Fruit fly (Drosophila melanogaster) whole organism, embryonic: ENCODE measurements around the gene CG14669.

Source experiments
- ATbp ChIP-seq: fragments of 200-800 bp; sonication (Bioruptor generic); optimal IDR thresholded peaks from 2 replicates; lab custom pipeline; 2017; ENCODE audit warnings: missing biosample characterization, mild to moderate bottlenecking, missing genetic modification characterization, missing genetic modification reagents
- B-H2 ChIP-seq: fragments of 200-800 bp; sonication (Bioruptor generic); optimal IDR thresholded peaks from 2 replicates; lab custom pipeline; 2018; ENCODE audit warnings: missing biosample characterization, mild to moderate bottlenecking, missing genetic modification characterization
- Bgb ChIP-seq: fragments of 200-800 bp; sonication (Bioruptor generic); IDR thresholded peaks from 2 replicates; pipeline ENCODE4 v1.3.6; 2022; ENCODE audit warnings: missing biosample characterization, missing genetic modification characterization; ENCODE audit not compliant: partially characterized antibody
- CG10321 ChIP-seq: fragments of 200-800 bp; sonication (Bioruptor generic); IDR thresholded peaks from 2 replicates; pipeline ENCODE4 v1.3.6; 2022; ENCODE audit warnings: missing biosample characterization, missing genetic modification characterization
- CG12744 ChIP-seq: fragments of 200-800 bp; sonication (Bioruptor generic); optimal IDR thresholded peaks from 2 replicates; lab custom pipeline; 2016; ENCODE audit warnings: missing biosample characterization, missing genetic modification characterization
- CG12769 ChIP-seq: fragments of 200-800 bp; sonication (Bioruptor generic); optimal IDR thresholded peaks from 2 replicates; lab custom pipeline; 2019; ENCODE audit warnings: missing biosample characterization, mild to moderate bottlenecking, missing genetic modification characterization, moderate library complexity
- CG13296 ChIP-seq: fragments of 200-800 bp; sonication (Bioruptor generic); optimal IDR thresholded peaks from 3 replicates; lab custom pipeline; 2018; ENCODE audit warnings: missing biosample characterization, mild to moderate bottlenecking, missing genetic modification characterization
- CG13894 ChIP-seq: fragments of 200-800 bp; sonication (Bioruptor generic); optimal IDR thresholded peaks from 3 replicates; lab custom pipeline; 2018; ENCODE audit warnings: missing biosample characterization, mild to moderate bottlenecking, missing genetic modification characterization, moderate library complexity
- CG14441 ChIP-seq: fragments of 200-800 bp; sonication (Bioruptor generic); IDR thresholded peaks from 2 replicates; pipeline ENCODE4 v1.3.6; 2022; ENCODE audit warnings: missing biosample characterization, missing genetic modification characterization
- CG31441 ChIP-seq: fragments of 200-800 bp; sonication (Bioruptor generic); IDR thresholded peaks from 2 replicates; pipeline ENCODE4 v1.3.6; 2022; ENCODE audit warnings: missing biosample characterization, missing genetic modification characterization
- CG4360 ChIP-seq: fragments of 200-800 bp; sonication (Bioruptor generic); IDR thresholded peaks from 2 replicates; pipeline ENCODE4 v1.3.6; 2022; ENCODE audit warnings: missing biosample characterization, missing genetic modification characterization
- CG4730 ChIP-seq: fragments of 200-800 bp; sonication (Bioruptor generic); IDR thresholded peaks from 2 replicates; pipeline ENCODE4 v1.3.6; 2022; ENCODE audit warnings: missing biosample characterization, missing genetic modification characterization
- CG6791 ChIP-seq: fragments of 200-800 bp; sonication (Bioruptor generic); IDR thresholded peaks from 3 replicates; pipeline ENCODE4 v1.3.6; 2022; ENCODE audit warnings: missing biosample characterization, missing genetic modification characterization; ENCODE audit not compliant: partially characterized antibody
- CG6854 ChIP-seq: fragments of 200-800 bp; sonication (Bioruptor generic); optimal IDR thresholded peaks from 3 replicates; lab custom pipeline; 2017; ENCODE audit warnings: missing biosample characterization, mild to moderate bottlenecking, missing genetic modification characterization
- CG7963 ChIP-seq: fragments of 200-800 bp; sonication (Bioruptor generic); IDR thresholded peaks from 3 replicates; pipeline ENCODE4 v1.3.6; 2022; ENCODE audit warnings: missing biosample characterization, missing genetic modification characterization; ENCODE audit not compliant: partially characterized antibody
- CG7987 ChIP-seq: fragments of 200-800 bp; sonication (Bioruptor generic); optimal IDR thresholded peaks from 2 replicates; lab custom pipeline; 2018; ENCODE audit warnings: missing biosample characterization, mild to moderate bottlenecking, missing genetic modification characterization, moderate library complexity
- CG8765 ChIP-seq: fragments of 200-800 bp; sonication (Bioruptor generic); IDR thresholded peaks from 2 replicates; pipeline ENCODE4 v1.3.6; 2022; ENCODE audit warnings: missing biosample characterization, missing genetic modification characterization
- CG8944 ChIP-seq: fragments of 200-800 bp; sonication (Bioruptor generic); optimal IDR thresholded peaks from 3 replicates; lab custom pipeline; 2016; ENCODE audit warnings: missing biosample characterization, missing genetic modification characterization
- CG9215 ChIP-seq: fragments of 200-800 bp; sonication (Bioruptor generic); IDR thresholded peaks from 2 replicates; pipeline ENCODE4 v1.3.6; 2022; ENCODE audit warnings: missing biosample characterization, missing genetic modification characterization
- CoRest ChIP-seq: fragments of 200-800 bp; sonication (Bioruptor generic); optimal IDR thresholded peaks from 3 replicates; lab custom pipeline; 2018; ENCODE audit warnings: missing biosample characterization, mild to moderate bottlenecking, missing genetic modification characterization, moderate library complexity
- CrebB ChIP-seq: fragments of 200-800 bp; sonication (Bioruptor generic); optimal IDR thresholded peaks from 3 replicates; lab custom pipeline; 2018; ENCODE audit warnings: missing biosample characterization, mild to moderate bottlenecking, missing genetic modification characterization
- D19B ChIP-seq: fragments of 200-800 bp; sonication (Bioruptor generic); optimal IDR thresholded peaks from 2 replicates; lab custom pipeline; 2017; ENCODE audit warnings: missing biosample characterization, mild to moderate bottlenecking, missing genetic modification characterization
- Deaf1 ChIP-seq: fragments of 200-800 bp; optimal IDR thresholded peaks from 3 replicates; lab custom pipeline; 2019; ENCODE audit warnings: missing biosample characterization, mild to moderate bottlenecking, missing genetic modification characterization, moderate library complexity
- Hmr ChIP-seq: fragments of 200-800 bp; sonication (Bioruptor generic); optimal IDR thresholded peaks from 3 replicates; lab custom pipeline; 2017; ENCODE audit warnings: mild to moderate bottlenecking, missing biosample characterization, missing genetic modification reagents, missing genetic modification characterization
- Hr3 ChIP-seq: fragments of 200-800 bp; sonication (Bioruptor generic); optimal IDR thresholded peaks from 3 replicates; lab custom pipeline; 2016; ENCODE audit warnings: missing biosample characterization, missing genetic modification characterization
- MTF-1 ChIP-seq: fragments of 200-800 bp; sonication (Bioruptor generic); optimal IDR thresholded peaks from 2 replicates; lab custom pipeline; 2018; ENCODE audit warnings: missing biosample characterization, mild to moderate bottlenecking, missing genetic modification characterization, borderline replicate concordance
- Med ChIP-seq: fragments of 200-800 bp; sonication (Bioruptor generic); peaks from one replicate; lab custom pipeline; 2016; ENCODE audit warnings: missing biosample characterization, missing genetic modification characterization, mild to moderate bottlenecking, inconsistent platforms, moderate library complexity
- Myb ChIP-seq: fragments of 200-800 bp; sonication (Bioruptor generic); optimal IDR thresholded peaks from 2 replicates; lab custom pipeline; 2016; ENCODE audit warnings: missing biosample characterization, missing genetic modification characterization
- Opbp ChIP-seq: fragments of 200-800 bp; sonication (Bioruptor generic); IDR thresholded peaks from 3 replicates; pipeline ENCODE4 v1.3.6; 2022; ENCODE audit warnings: missing biosample characterization, missing genetic modification characterization; ENCODE audit not compliant: partially characterized antibody
- Pdp1 ChIP-seq, 2 experiments: fragments of 200-800 bp; sonication (Bioruptor generic); optimal IDR thresholded peaks; 3 replicates each; lab custom pipeline; 2016; ENCODE audit warnings: missing biosample characterization in 2 of 2, missing genetic modification characterization in 2 of 2, mild to moderate bottlenecking in 1 of 2, moderate library complexity in 1 of 2
- Ravus ChIP-seq: fragments of 200-800 bp; sonication (Bioruptor generic); IDR thresholded peaks from 2 replicates; pipeline ENCODE4 v1.3.6; 2022; ENCODE audit warnings: missing biosample characterization, missing genetic modification characterization
- Scr ChIP-seq: fragments of 200-800 bp; sonication (Bioruptor generic); IDR thresholded peaks from 2 replicates; pipeline ENCODE4 v1.3.6; 2022; ENCODE audit warnings: missing biosample characterization, missing genetic modification characterization; ENCODE audit not compliant: partially characterized antibody
- Taf1 ChIP-seq: fragments of 200-800 bp; sonication (Bioruptor generic); IDR thresholded peaks from 2 replicates; pipeline ENCODE4 v1.3.6; 2022; ENCODE audit warnings: missing biosample characterization, missing genetic modification characterization
- Vsx1 ChIP-seq: fragments of 200-800 bp; sonication (Bioruptor generic); optimal IDR thresholded peaks from 2 replicates; lab custom pipeline; 2017; ENCODE audit warnings: missing biosample characterization, mild to moderate bottlenecking, missing genetic modification characterization, missing genetic modification reagents
- bbx ChIP-seq: fragments of 200-800 bp; sonication (Bioruptor generic); IDR thresholded peaks from 2 replicates; pipeline ENCODE4 v1.3.6; 2022; ENCODE audit warnings: missing biosample characterization, missing genetic modification characterization; ENCODE audit not compliant: partially characterized antibody
- cato ChIP-seq: fragments of 200-800 bp; sonication (Bioruptor generic); optimal IDR thresholded peaks from 2 replicates; lab custom pipeline; 2016; ENCODE audit warnings: missing biosample characterization, missing genetic modification characterization, borderline replicate concordance
- chif ChIP-seq, 2 experiments: fragments of 200-800 bp; sonication (Bioruptor generic); optimal IDR thresholded peaks; 3 replicates each; lab custom pipeline; 2016; ENCODE audit warnings: missing biosample characterization in 2 of 2, missing genetic modification characterization in 2 of 2
- dm ChIP-seq: fragments of 200-800 bp; sonication (Bioruptor generic); optimal IDR thresholded peaks from 3 replicates; lab custom pipeline; 2016; ENCODE audit warnings: missing biosample characterization, missing genetic modification characterization
- fd102C ChIP-seq: fragments of 200-800 bp; sonication (Bioruptor generic); optimal IDR thresholded peaks from 2 replicates; lab custom pipeline; 2018; ENCODE audit warnings: missing biosample characterization, mild to moderate bottlenecking, missing genetic modification characterization, moderate library complexity
- fd3F ChIP-seq: fragments of 200-800 bp; sonication (Bioruptor generic); optimal IDR thresholded peaks from 2 replicates; lab custom pipeline; 2018; ENCODE audit warnings: missing biosample characterization, mild to moderate bottlenecking, missing genetic modification characterization, moderate library complexity
- grau ChIP-seq: fragments of 200-800 bp; optimal IDR thresholded peaks from 3 replicates; lab custom pipeline; 2019; ENCODE audit warnings: missing biosample characterization, mild to moderate bottlenecking, missing genetic modification characterization, moderate library complexity
- pb ChIP-seq: fragments of 200-800 bp; sonication (Bioruptor generic); optimal IDR thresholded peaks from 3 replicates; lab custom pipeline; 2016; ENCODE audit warnings: missing biosample characterization, missing genetic modification characterization
- pfk ChIP-seq: fragments of 200-800 bp; sonication (Bioruptor generic); optimal IDR thresholded peaks from 2 replicates; lab custom pipeline; 2018; ENCODE audit warnings: missing biosample characterization, mild to moderate bottlenecking, missing genetic modification characterization, moderate library complexity
- phol ChIP-seq: fragments of 200-800 bp; sonication (Bioruptor generic); optimal IDR thresholded peaks from 3 replicates; lab custom pipeline; 2018; ENCODE audit warnings: missing biosample characterization, mild to moderate bottlenecking, missing genetic modification characterization, moderate library complexity
- seq ChIP-seq: fragments of 200-800 bp; sonication (Bioruptor generic); IDR thresholded peaks from 2 replicates; pipeline ENCODE4 v1.3.6; 2022; ENCODE audit warnings: missing biosample characterization, missing genetic modification characterization
- vvl ChIP-seq: fragments of 200-800 bp; sonication (Bioruptor generic); IDR thresholded peaks from 2 replicates; pipeline ENCODE4 v1.3.6; 2022; ENCODE audit warnings: missing biosample characterization, missing genetic modification characterization
- z ChIP-seq: fragments of 200-800 bp; sonication (Bioruptor generic); IDR thresholded peaks from 3 replicates; pipeline ENCODE4 v1.3.6; 2022; ENCODE audit warnings: missing biosample characterization, missing genetic modification characterization

Gene CG14669

dm6 chr3R:5392621-5393020 is 21.7 kb upstream of the CG14669 start, which contains the start of gene kkv (continued):
- TF ChIP-seq CG13894 (tag; lab: Kevin White, UChicago) (peak; percentile 42), CoRest (tag; lab: Kevin White, UChicago) (no peak)

DNA sequence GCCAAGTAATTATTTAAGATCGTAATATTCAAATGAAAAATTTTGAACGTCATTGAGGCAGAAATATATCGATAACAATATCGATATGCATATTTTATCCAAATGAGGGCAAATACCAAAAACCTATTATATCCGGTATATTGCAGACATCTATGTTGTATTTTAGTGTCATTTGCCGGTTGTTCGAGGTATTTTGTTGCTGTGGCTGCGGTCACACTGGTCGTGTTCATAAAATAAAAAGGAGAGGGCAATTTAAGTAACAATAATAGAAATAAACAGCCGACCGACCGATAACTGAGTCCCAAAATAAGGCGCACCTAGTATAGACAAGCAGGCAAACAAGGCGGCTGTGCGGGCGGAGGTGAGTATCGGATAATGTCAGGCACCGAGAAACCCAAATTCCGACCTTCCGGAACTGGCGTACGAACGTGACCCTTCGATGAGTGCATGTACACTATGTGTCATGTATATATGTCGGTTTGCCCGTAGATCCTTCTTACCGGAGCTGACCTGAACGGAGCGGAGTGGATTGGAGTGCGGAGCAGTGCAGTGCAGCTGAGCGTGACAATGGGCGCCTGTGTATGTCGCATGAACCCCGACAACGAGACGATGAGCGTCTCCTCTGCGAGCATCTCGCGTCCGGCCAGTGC is 20.5 kb upstream of the CG14669 start, which contains the start of gene CG1172:
TSS of gene CG1172 (plus strand) at position 181 of the 650 bp plus-strand sequence.
- peak; percentile 74 for TF ChIP-seq CG6791 (GFP tag; lab: Robert Waterston, UW)
- TF ChIP-seq CrebB (tag; lab: Kevin White, UChicago): peak; percentile 21
- peak; percentile 59 for TF ChIP-seq phol (tag; lab: Kevin White, UChicago)
- peak; percentile 79 for TF ChIP-seq Scr (GFP tag; lab: Robert Waterston, UW)
- TF ChIP-seq CG8765 (GFP tag; lab: Robert Waterston, UW): no peak
- TF ChIP-seq Bgb: peak; percentile 78
- TF ChIP-seq CG4730 (GFP tag; lab: Robert Waterston, UW): no peak
- no peak for TF ChIP-seq D19B
- TF ChIP-seq MTF-1 (GFP tag; lab: Kevin White, UChicago): no peak
- no peak for TF ChIP-seq CG9215
- TF ChIP-seq Opbp (GFP tag; lab: Robert Waterston, UW): peak; percentile 78
- TF ChIP-seq bbx: peak; percentile 73
- no peak for TF ChIP-seq CG14441 (GFP tag; lab: Robert Waterston, UW)
- TF ChIP-seq CG4360 (GFP tag; lab: Robert Waterston, UW): no peak
- no peak for TF ChIP-seq CG13296 (GFP tag; lab: Kevin White, UChicago)
- TF ChIP-seq CG10321 (GFP tag; lab: Robert Waterston, UW): no peak
- peak; percentile 29 for TF ChIP-seq B-H2 (GFP tag; lab: Kevin White, UChicago)
- TF ChIP-seq Hmr: peak; percentile 72
- no peak for TF ChIP-seq Ravus
- TF ChIP-seq CG7963: peak; percentile 50; the same call in 1 of the 3 replicates
- TF ChIP-seq z: no peak
- no peak for TF ChIP-seq CG12769 (tag; lab: Kevin White, UChicago)
- TF ChIP-seq pb (GFP tag; lab: Kevin White, UChicago): no peak
- no peak for TF ChIP-seq grau (tag; lab: Kevin White, UChicago)
- no peak for TF ChIP-seq fd3F (GFP tag; lab: Kevin White, UChicago)
- peak; percentile 84 for TF ChIP-seq Med
- TF ChIP-seq CG7987 (GFP tag; lab: Kevin White, UChicago): no peak
- TF ChIP-seq Vsx1 (GFP tag; lab: Kevin White, UChicago): no peak
- TF ChIP-seq Deaf1: no peak
- TF ChIP-seq CG12744: no peak
- no peak for TF ChIP-seq fd102C (GFP tag; lab: Kevin White, UChicago)
- no peak for TF ChIP-seq CG8944 (GFP tag; lab: Kevin White, UChicago)
- no peak for TF ChIP-seq Taf1 (GFP tag; lab: Robert Waterston, UW)
- peak; percentile 88 for TF ChIP-seq vvl (GFP tag; lab: Robert Waterston, UW)
- peak in 1 of 2 experiments; percentile 42 for TF ChIP-seq Pdp1 (GFP tag; optimal IDR thresholded peaks at IDR 0.05; lab: Kevin White, UChicago)
- TF ChIP-seq chif (GFP tag; optimal IDR thresholded peaks at IDR 0.05; lab: Kevin White, UChicago): no peak
- TF ChIP-seq pfk (GFP tag; lab: Kevin White, UChicago): no peak
- no peak for TF ChIP-seq ATbp
- TF ChIP-seq dm: peak; percentile 6
- TF ChIP-seq CG31441 (GFP tag; lab: Robert Waterston, UW): no peak; the same call in 1 of the 2 replicates
- no peak for TF ChIP-seq CG6854 (GFP tag; lab: Kevin White, UChicago)
- peak; percentile 58 for TF ChIP-seq Myb
- no peak for TF ChIP-seq cato (GFP tag; lab: Kevin White, UChicago)
- TF ChIP-seq seq: no peak
- TF ChIP-seq Hr3 (GFP tag; lab: Kevin White, UChicago): peak; percentile 43
